Worm (Caenorhabditis elegans) whole organism, L2 larva: ENCODE measurements around the gene gpx-2.

ENCODE experiments used
- F13H6.1 ChIP-seq: sonication (generic microtip); optimal IDR thresholded peaks from 2 replicates; lab custom pipeline; 2016; ENCODE audit warnings: missing genetic modification characterization, missing compliant biosample characterization
- R02D3.7 ChIP-seq: fragments of 150-350 bp; optimal IDR thresholded peaks from 2 replicates; lab custom pipeline; 2014; ENCODE audit warnings: missing biosample characterization, missing genetic modification characterization
- Y55F3AM.14 ChIP-seq: fragments of 200-800 bp; sonication (Bioruptor generic); optimal IDR thresholded peaks from 2 replicates; lab custom pipeline; 2018; ENCODE audit warnings: mild to moderate bottlenecking, missing genetic modification characterization, missing compliant biosample characterization
- ZK546.5 ChIP-seq: sonication (generic microtip); optimal IDR thresholded peaks from 2 replicates; lab custom pipeline; 2017; ENCODE audit warnings: missing biosample characterization, missing genetic modification characterization
- alr-1 ChIP-seq: fragments of 150-350 bp; optimal IDR thresholded peaks from 2 replicates; lab custom pipeline; 2014; ENCODE audit warnings: missing biosample characterization, missing genetic modification characterization
- aly-2 ChIP-seq: fragments of 150-350 bp; optimal IDR thresholded peaks from 2 replicates; lab custom pipeline; 2014; ENCODE audit warnings: missing biosample characterization, missing genetic modification characterization
- ama-1 ChIP-seq: fragments of 150-350 bp; optimal IDR thresholded peaks from 2 replicates; lab custom pipeline; 2018; ENCODE audit warnings: inconsistent platforms
- ceh-16 ChIP-seq: fragments of 150-350 bp; optimal IDR thresholded peaks from 2 replicates; lab custom pipeline; 2014; ENCODE audit warnings: missing biosample characterization, missing genetic modification characterization
- ceh-82 ChIP-seq: fragments of 150-350 bp; optimal IDR thresholded peaks from 2 replicates; lab custom pipeline; 2014; ENCODE audit warnings: missing biosample characterization, missing genetic modification characterization
- dmd-4 ChIP-seq: sonication (generic microtip); optimal IDR thresholded peaks from 2 replicates; lab custom pipeline; 2017; ENCODE audit warnings: missing biosample characterization, missing genetic modification characterization
- elt-1 ChIP-seq: fragments of 150-350 bp; optimal IDR thresholded peaks from 2 replicates; lab custom pipeline; 2014; ENCODE audit warnings: missing biosample characterization, missing genetic modification characterization
- elt-3 ChIP-seq: sonication (generic microtip); optimal IDR thresholded peaks from 2 replicates; lab custom pipeline; 2017; ENCODE audit warnings: missing biosample characterization, missing genetic modification characterization
- fos-1 ChIP-seq: fragments of 150-350 bp; optimal IDR thresholded peaks from 2 replicates; lab custom pipeline; 2014; ENCODE audit warnings: missing biosample characterization, missing genetic modification characterization
- gmeb-1 ChIP-seq: fragments of 150-350 bp; optimal IDR thresholded peaks from 2 replicates; lab custom pipeline; 2014; ENCODE audit warnings: missing biosample characterization, missing genetic modification characterization
- lsy-2 ChIP-seq, 2 experiments: fragments of 150-350 bp in 1 of 2; sonication (generic microtip) in 1 of 2; optimal IDR thresholded peaks; 2 replicates each; lab custom pipeline; 2014 to 2017; ENCODE audit warnings: missing biosample characterization in 2 of 2, missing genetic modification characterization in 2 of 2
- mab-5 ChIP-seq: fragments of 150-350 bp; optimal IDR thresholded peaks from 2 replicates; lab custom pipeline; 2014; ENCODE audit warnings: missing biosample characterization, missing genetic modification characterization
- mbf-1 ChIP-seq: sonication (generic microtip); optimal IDR thresholded peaks from 2 replicates; lab custom pipeline; 2017; ENCODE audit warnings: missing biosample characterization, missing genetic modification characterization
- nhr-10 ChIP-seq: sonication (generic microtip); optimal IDR thresholded peaks from 2 replicates; lab custom pipeline; 2017; ENCODE audit warnings: missing biosample characterization, missing genetic modification characterization
- nhr-11 ChIP-seq: fragments of 150-350 bp; optimal IDR thresholded peaks from 2 replicates; lab custom pipeline; 2014; ENCODE audit warnings: missing biosample characterization, missing genetic modification characterization
- nhr-12 ChIP-seq: fragments of 150-350 bp; optimal IDR thresholded peaks from 2 replicates; lab custom pipeline; 2014; ENCODE audit warnings: missing biosample characterization, missing genetic modification characterization
- nhr-21 ChIP-seq: fragments of 150-350 bp; optimal IDR thresholded peaks from 2 replicates; lab custom pipeline; 2014; ENCODE audit warnings: missing biosample characterization, missing genetic modification characterization
- nhr-23 ChIP-seq: fragments of 150-350 bp; optimal IDR thresholded peaks from 2 replicates; lab custom pipeline; 2014; ENCODE audit warnings: missing biosample characterization, missing genetic modification reagents, missing genetic modification characterization
- nhr-25 ChIP-seq: fragments of 150-350 bp; sonication (generic microtip); optimal IDR thresholded peaks from 3 replicates; lab custom pipeline; 2014; ENCODE audit warnings: missing biosample characterization, missing genetic modification characterization
- nhr-6 ChIP-seq: fragments of 150-350 bp; optimal IDR thresholded peaks from 2 replicates; lab custom pipeline; 2014; ENCODE audit warnings: missing biosample characterization, missing genetic modification characterization
- peb-1 ChIP-seq: fragments of 150-350 bp; optimal IDR thresholded peaks from 2 replicates; lab custom pipeline; 2014; ENCODE audit warnings: missing biosample characterization, missing genetic modification characterization
- sem-4 ChIP-seq: fragments of 150-350 bp; optimal IDR thresholded peaks from 2 replicates; lab custom pipeline; 2014; ENCODE audit warnings: missing biosample characterization, missing genetic modification reagents, missing genetic modification characterization
- skn-1 ChIP-seq: sonication (generic microtip); optimal IDR thresholded peaks from 2 replicates; lab custom pipeline; 2017; ENCODE audit warnings: missing biosample characterization, missing genetic modification characterization
- sma-3 ChIP-seq: sonication (generic microtip); optimal IDR thresholded peaks from 2 replicates; lab custom pipeline; 2016; ENCODE audit warnings: missing genetic modification reagents, missing genetic modification characterization, missing compliant biosample characterization
- sma-9 ChIP-seq, 2 experiments: fragments of 150-350 bp in 1 of 2; sonication (generic microtip) in 1 of 2; optimal IDR thresholded peaks; 2 replicates each; lab custom pipeline; 2014 to 2016; ENCODE audit warnings: missing genetic modification characterization in 2 of 2, mild to moderate bottlenecking in 1 of 2, missing biosample characterization in 1 of 2, missing compliant biosample characterization in 1 of 2, missing genetic modification reagents in 1 of 2, moderate library complexity in 1 of 2
- snpc-4 ChIP-seq: fragments of 150-350 bp; optimal IDR thresholded peaks from 2 replicates; lab custom pipeline; 2014; ENCODE audit warnings: missing biosample characterization, missing genetic modification characterization
- unc-39 ChIP-seq: fragments of 150-350 bp; optimal IDR thresholded peaks from 2 replicates; lab custom pipeline; 2014; ENCODE audit warnings: missing biosample characterization, missing genetic modification characterization
- unc-62 ChIP-seq: fragments of 150-350 bp; optimal IDR thresholded peaks from 2 replicates; lab custom pipeline; 2014; ENCODE audit warnings: missing biosample characterization, missing genetic modification reagents, missing genetic modification characterization
- ztf-1 ChIP-seq: fragments of 200-800 bp; sonication (Bioruptor generic); conservative IDR thresholded peaks from 2 replicates; pipeline ENCODE4 v1.3.6; 2022; ENCODE audit warnings: missing genetic modification characterization, missing compliant biosample characterization
- ztf-11 ChIP-seq: sonication (generic microtip); optimal IDR thresholded peaks from 2 replicates; lab custom pipeline; 2017; ENCODE audit warnings: missing biosample characterization, missing genetic modification characterization
- ztf-4 ChIP-seq: fragments of 150-350 bp; optimal IDR thresholded peaks from 2 replicates; lab custom pipeline; 2014; ENCODE audit warnings: missing biosample characterization, missing genetic modification characterization

gpx-2 gene

ce11 chrII:14866156-14866555, 410 bp upstream of the gpx-2 start:
- no peak for TF ChIP-seq nhr-25
- no peak for TF ChIP-seq lsy-2 (tag; optimal IDR thresholded peaks at IDR 0.05; lab: Kevin White, UChicago)
- no peak for TF ChIP-seq unc-39 (tag; lab: Kevin White, UChicago)
- TF ChIP-seq skn-1 (tag; lab: Kevin White, UChicago), result no peak
- no peak for TF ChIP-seq alr-1
- TF ChIP-seq snpc-4 (tag; lab: Kevin White, UChicago), result no peak
- TF ChIP-seq nhr-12, result no peak
- TF ChIP-seq mab-5, result no peak
- no peak for TF ChIP-seq nhr-6 (tag; lab: Kevin White, UChicago)
- TF ChIP-seq gmeb-1 (tag; lab: Kevin White, UChicago), result no peak
- TF ChIP-seq ceh-16 (tag; lab: Kevin White, UChicago), result no peak
- TF ChIP-seq ztf-1 (GFP tag; lab: Robert Waterston, UW), result no peak
- no peak for TF ChIP-seq aly-2 (tag; lab: Kevin White, UChicago)
- no peak for TF ChIP-seq elt-3 (tag; lab: Kevin White, UChicago)
- no peak for TF ChIP-seq sma-9 (GFP tag; optimal IDR thresholded peaks at IDR 0.05; lab: Kevin White, UChicago)
- TF ChIP-seq sma-9 (tag; optimal IDR thresholded peaks at IDR 0.05; lab: Kevin White, UChicago), result no peak
- TF ChIP-seq sma-3 (GFP tag; lab: Kevin White, UChicago), result no peak
- no peak for TF ChIP-seq ceh-82 (tag; lab: Kevin White, UChicago)
- TF ChIP-seq nhr-10 (tag; lab: Kevin White, UChicago), result no peak

ce11 chrII:14867530-14867929, 964 bp downstream of the gpx-2 start:
- TF ChIP-seq nhr-23 (no peak), elt-1 (no peak), ama-1 (lab: Kevin White, UChicago) (no peak), R02D3.7 (no peak)

ce11 chrII:14869644-14870043, 3.1 kb downstream of the gpx-2 start, which contains the start of gene R05H10.3:
Gene R05H10.3, plus strand, starts transcription at chrII:14869944.
- TF ChIP-seq dmd-4 (tag; lab: Kevin White, UChicago) (no peak), ztf-4 (tag; lab: Kevin White, UChicago) (no peak), nhr-23 (no peak), R02D3.7 (no peak), unc-39 (tag; lab: Kevin White, UChicago) (no peak), sem-4 (tag; lab: Kevin White, UChicago) (no peak), unc-62 (no peak), mbf-1 (tag; lab: Kevin White, UChicago) (no peak), snpc-4 (tag; lab: Kevin White, UChicago) (no peak), elt-1 (no peak), Y55F3AM.14 (GFP tag; lab: Kevin White, UChicago) (no peak), F13H6.1 (tag; lab: Kevin White, UChicago) (no peak), sma-9 (GFP tag; optimal IDR thresholded peaks at IDR 0.05; lab: Kevin White, UChicago) (no peak), sma-9 (tag; optimal IDR thresholded peaks at IDR 0.05; lab: Kevin White, UChicago) (no peak), nhr-10 (tag; lab: Kevin White, UChicago) (no peak), ceh-16 (tag; lab: Kevin White, UChicago) (no peak), peb-1 (tag; lab: Kevin White, UChicago) (no peak), nhr-21 (tag; lab: Kevin White, UChicago) (no peak)

ce11 chrII:14876737-14877203, 10.2 kb downstream of the gpx-2 start, which contains the start of gene Y53F4A.2:
Gene Y53F4A.2, minus strand, starts transcription at chrII:14877153.
- TF ChIP-seq fos-1 (tag; lab: Kevin White, UChicago), result no peak

- no peak for TF ChIP-seq mbf-1 (tag; lab: Kevin White, UChicago)
- TF ChIP-seq snpc-4 (tag; lab: Kevin White, UChicago), result no peak
- TF ChIP-seq lsy-2 (tag; optimal IDR thresholded peaks at IDR 0.05; lab: Kevin White, UChicago), result no peak
- TF ChIP-seq F13H6.1 (tag; lab: Kevin White, UChicago), result no peak
- TF ChIP-seq nhr-11, result no peak
Observed at ce11 chrII:14892515-14892914, 25.9 kb downstream of the gpx-2 start.

- TF ChIP-seq nhr-25 (no peak), ztf-11 (tag; lab: Kevin White, UChicago) (no peak), mab-5 (no peak), ztf-4 (tag; lab: Kevin White, UChicago) (no peak), ZK546.5 (tag; lab: Kevin White, UChicago) (no peak), snpc-4 (tag; lab: Kevin White, UChicago) (no peak), nhr-23 (no peak)
Observed at ce11 chrII:14896503-14896902, 29.9 kb downstream of the gpx-2 start.
